Worm (Caenorhabditis elegans): ENCODE data around the gene srw-7.
A peak's percentile ranks its signal among the peaks of the same experiment; 100 is the strongest.

Gene srw-7

ce11 chrV:3759419-3759915 is 46.6 kb upstream of the srw-7 start, which contains the start of gene chk-1 (continued):
- TF ChIP-seq snpc-1.3 (tag; optimal IDR thresholded peaks at IDR 0.05; ENCODE audit: insufficient read depth) = no peak
- no peak for TF ChIP-seq bed-2 (GFP tag; IDR thresholded peaks at IDR 0.05)
- no peak for TF ChIP-seq sea-2 (GFP tag; IDR thresholded peaks at IDR 0.05)
- no peak for TF ChIP-seq pbrm-1 (GFP tag; IDR thresholded peaks at IDR 0.05)

ce11 chrV:3760839-3761238 is 45.2 kb upstream of the srw-7 start, which contains the start of gene oac-55:
Gene oac-55, plus strand, starts transcription at chrV:3761139.
- no peak for TF ChIP-seq pbrm-1 (GFP tag; IDR thresholded peaks at IDR 0.05)
- no peak for TF ChIP-seq B0261.1 (tag; optimal IDR thresholded peaks at IDR 0.05)
- no peak for TF ChIP-seq tlf-1 (GFP tag; optimal IDR thresholded peaks at IDR 0.05)
- no peak for TF ChIP-seq F49E8.2 (tag; optimal IDR thresholded peaks at IDR 0.05; ENCODE audit: insufficient read depth)
- no peak for TF ChIP-seq pha-4 (tag; optimal IDR thresholded peaks at IDR 0.05)

- TF ChIP-seq K12H6.12 (tag; optimal IDR thresholded peaks at IDR 0.05) = no peak
- no peak for TF ChIP-seq ekl-4 (GFP tag; IDR thresholded peaks at IDR 0.05)
- no peak for TF ChIP-seq attf-5 (GFP tag; optimal IDR thresholded peaks at IDR 0.05)
- TF ChIP-seq somi-1 (GFP tag; optimal IDR thresholded peaks at IDR 0.05) = no peak
- TF ChIP-seq F10E7.11 (tag; optimal IDR thresholded peaks at IDR 0.05) = no peak
- no peak for TF ChIP-seq ztf-22 (GFP tag; optimal IDR thresholded peaks at IDR 0.05)
- no peak for TF ChIP-seq akir-1 (GFP tag; optimal IDR thresholded peaks at IDR 0.05)
These were observed 44.2 kb upstream of the srw-7 start for ce11 chrV:3761829-3762228.

ce11 chrV:3766904-3767303 is 39.2 kb upstream of the srw-7 start, which contains the start of gene Y39H10A.1:
Gene Y39H10A.1, plus strand, starts transcription at chrV:3767204.
- no peak for TF ChIP-seq ztf-18 (tag; optimal IDR thresholded peaks at IDR 0.05)

- no peak for TF ChIP-seq mes-4 (tag; optimal IDR thresholded peaks at IDR 0.05)
These were observed 37.8 kb upstream of the srw-7 start, which contains the start of gene R08E5.4 for ce11 chrV:3768270-3768669. Gene R08E5.4, plus strand, starts transcription at chrV:3768570.

- TF ChIP-seq Y56A3A.18 (GFP tag; IDR thresholded peaks at IDR 0.05) (no peak), lin-26 (GFP tag; IDR thresholded peaks at IDR 0.05) (no peak)
These were observed 34.4 kb upstream of the srw-7 start, which contains the start of the genes R08E5.1 and rips-1 for ce11 chrV:3771437-3772256. Gene R08E5.1, minus strand, starts transcription at chrV:3771518. Gene rips-1, plus strand, starts transcription at chrV:3772021.

ce11 chrV:3773618-3774017 is 32.4 kb upstream of the srw-7 start:
- TF ChIP-seq Y53G8AR.9 (GFP tag; conservative IDR thresholded peaks at IDR 0.05) = 0 out of 2 replicates have a peak, but pooled peaks have one; percentile 20
- peak; percentile 80 for TF ChIP-seq zfh-2 (GFP tag; conservative IDR thresholded peaks at IDR 0.05)
- TF ChIP-seq aptf-2 (GFP tag; conservative IDR thresholded peaks at IDR 0.05) = no peak

ce11 chrV:3774653-3775052 is 31.4 kb upstream of the srw-7 start:
- TF ChIP-seq egrh-3 (GFP tag; IDR thresholded peaks at IDR 0.05) (peak; percentile 19; the same call in 1 of the 2 replicates), dpff-1 (tag; optimal IDR thresholded peaks at IDR 0.05) (no peak), K12H6.12 (tag; optimal IDR thresholded peaks at IDR 0.05) (no peak), tbp1 (GFP tag; optimal IDR thresholded peaks at IDR 0.05) (no peak), ccch-3 (GFP tag; optimal IDR thresholded peaks at IDR 0.05) (no peak), nhr-80 (tag; optimal IDR thresholded peaks at IDR 0.05) (peak; percentile 47), tbx-9 (tag; optimal IDR thresholded peaks at IDR 0.05; ENCODE audit: borderline replicate concordance) (no peak), nfyb-1 (GFP tag; IDR thresholded peaks at IDR 0.05) (no peak), dox-1 (GFP tag; IDR thresholded peaks at IDR 0.05) (peak; percentile 20; the same call in 1 of the 2 replicates), egl-44 (GFP tag; IDR thresholded peaks at IDR 0.05) (0 out of 2 replicates have a peak, but pooled peaks have one; percentile 10), aptf-3 (GFP tag; IDR thresholded peaks at IDR 0.05) (no peak), tlf-1 (GFP tag; optimal IDR thresholded peaks at IDR 0.05) (no peak), cebp-2 (GFP tag; IDR thresholded peaks at IDR 0.05) (0 out of 2 replicates have a peak, but pooled peaks have one; percentile 18), unc-130 (GFP tag; optimal IDR thresholded peaks at IDR 0.05) (no peak)
